Worm (Caenorhabditis elegans) whole organism, young adult: Measurements from ENCODE around the gene mdt-1.2.

Source experiments
- B0336.3 ChIP-seq: fragments of 200-800 bp; sonication (Bioruptor generic); IDR thresholded peaks from 2 replicates; pipeline ENCODE4 v1.3.6; 2022; ENCODE audit warnings: missing genetic modification characterization, missing compliant biosample characterization
- D2030.7 ChIP-seq: fragments of 200-800 bp; sonication (Bioruptor generic); IDR thresholded peaks from 2 replicates; pipeline ENCODE4 v1.3.6; 2022; ENCODE audit warnings: missing genetic modification reagents, missing genetic modification characterization, missing compliant biosample characterization
- F37B4.10 ChIP-seq: fragments of 200-800 bp; sonication (Bioruptor generic); IDR thresholded peaks from 2 replicates; pipeline ENCODE4 v1.3.6; 2022; ENCODE audit warnings: missing genetic modification characterization, missing compliant biosample characterization
- K11D2.4 ChIP-seq: fragments of 200-800 bp; sonication (Bioruptor generic); IDR thresholded peaks from 2 replicates; pipeline ENCODE4 v1.3.6; 2022; ENCODE audit warnings: missing genetic modification reagents, missing genetic modification characterization, missing compliant biosample characterization
- Y56A3A.18 ChIP-seq: fragments of 200-800 bp; sonication (Bioruptor generic); IDR thresholded peaks from 2 replicates; pipeline ENCODE4 v1.3.6; 2022; ENCODE audit warnings: missing genetic modification reagents, missing genetic modification characterization, missing compliant biosample characterization
- Y95B8A.8 ChIP-seq: fragments of 200-800 bp; sonication (Bioruptor generic); IDR thresholded peaks from 2 replicates; pipeline ENCODE4 v1.3.6; 2022; ENCODE audit warnings: missing genetic modification reagents, missing genetic modification characterization, missing compliant biosample characterization
- akir-1 ChIP-seq: fragments of 200-800 bp; sonication (Bioruptor generic); optimal IDR thresholded peaks from 2 replicates; lab custom pipeline; 2018; ENCODE audit warnings: mild to moderate bottlenecking, missing genetic modification characterization, moderate library complexity, missing compliant biosample characterization
- ama-1 ChIP-seq, 3 experiments: fragments of 150-350 bp in 1 of 3; sonication (generic microtip) in 2 of 3; optimal IDR thresholded peaks; 2 replicates each; lab custom pipeline; 2014 to 2018; ENCODE audit warnings: missing biosample characterization in 2 of 3, missing genetic modification characterization in 2 of 3, missing genetic modification reagents in 2 of 3
- aptf-3 ChIP-seq: fragments of 200-800 bp; sonication (Bioruptor generic); IDR thresholded peaks from 2 replicates; pipeline ENCODE4 v1.3.6; 2022; ENCODE audit warnings: missing genetic modification characterization, missing compliant biosample characterization
- cebp-1 ChIP-seq, 2 experiments: fragments of 200-800 bp in 1 of 2; sonication (Bioruptor generic) in 1 of 2; sonication (generic microtip) in 1 of 2; IDR thresholded peaks in 1 of 2; optimal IDR thresholded peaks in 1 of 2; 2 replicates each; pipeline versions ENCODE4 v1.3.6 to Lab custom; 2017 to 2022; ENCODE audit warnings: missing compliant biosample characterization in 2 of 2, missing genetic modification characterization in 2 of 2, mild to moderate bottlenecking in 1 of 2, missing genetic modification reagents in 1 of 2, moderate library complexity in 1 of 2
- dox-1 ChIP-seq: fragments of 200-800 bp; sonication (Bioruptor generic); IDR thresholded peaks from 2 replicates; pipeline ENCODE4 v1.3.6; 2022; ENCODE audit warnings: missing genetic modification reagents, missing genetic modification characterization, missing compliant biosample characterization
- egrh-3 ChIP-seq: fragments of 200-800 bp; sonication (Bioruptor generic); IDR thresholded peaks from 2 replicates; pipeline ENCODE4 v1.3.6; 2022; ENCODE audit warnings: missing genetic modification reagents, missing genetic modification characterization, missing compliant biosample characterization
- ets-4 ChIP-seq: fragments of 200-800 bp; sonication (Bioruptor generic); optimal IDR thresholded peaks from 2 replicates; lab custom pipeline; 2018; ENCODE audit warnings: mild to moderate bottlenecking, missing genetic modification characterization, missing compliant biosample characterization
- gei-17 ChIP-seq: fragments of 200-800 bp; sonication (Bioruptor generic); optimal IDR thresholded peaks from 2 replicates; lab custom pipeline; 2018; ENCODE audit warnings: mild to moderate bottlenecking, missing genetic modification characterization, missing compliant biosample characterization
- hrde-1 ChIP-seq: sonication (generic microtip); optimal IDR thresholded peaks from 2 replicates; lab custom pipeline; 2016; ENCODE audit warnings: missing genetic modification characterization, mild to moderate bottlenecking, missing compliant biosample characterization, moderate library complexity, missing genotype, missing genetic modification reagents, borderline replicate concordance
- let-526 ChIP-seq: fragments of 200-800 bp; sonication (Bioruptor generic); IDR thresholded peaks from 2 replicates; pipeline ENCODE4 v1.3.6; 2022; ENCODE audit warnings: missing genetic modification reagents, missing genetic modification characterization, missing compliant biosample characterization
- let-607 ChIP-seq, 2 experiments: fragments of 200-800 bp in 1 of 2; sonication (Bioruptor generic) in 1 of 2; sonication (generic microtip) in 1 of 2; optimal IDR thresholded peaks; 2 replicates each; lab custom pipeline; 2016 to 2018; ENCODE audit warnings: mild to moderate bottlenecking in 2 of 2, missing compliant biosample characterization in 2 of 2, missing genetic modification characterization in 2 of 2, moderate library complexity in 2 of 2, missing genotype in 1 of 2
- lin-40 ChIP-seq: sonication (generic microtip); optimal IDR thresholded peaks from 2 replicates; lab custom pipeline; 2016; ENCODE audit warnings: missing genetic modification characterization, mild to moderate bottlenecking, missing compliant biosample characterization, missing genotype, missing genetic modification reagents
- lin-54 ChIP-seq: fragments of 200-800 bp; sonication (Bioruptor generic); optimal IDR thresholded peaks from 2 replicates; lab custom pipeline; 2018; ENCODE audit warnings: mild to moderate bottlenecking, missing genetic modification characterization, missing compliant biosample characterization
- madf-10 ChIP-seq: sonication (generic microtip); optimal IDR thresholded peaks from 2 replicates; lab custom pipeline; 2016; ENCODE audit warnings: mild to moderate bottlenecking, missing genetic modification characterization, missing compliant biosample characterization
- madf-6 ChIP-seq: fragments of 200-800 bp; sonication (Bioruptor generic); IDR thresholded peaks from 2 replicates; pipeline ENCODE4 v1.3.6; 2022; ENCODE audit warnings: missing genetic modification reagents, missing genetic modification characterization, missing compliant biosample characterization
- madf-8 ChIP-seq: fragments of 200-800 bp; sonication (Bioruptor generic); conservative IDR thresholded peaks from 2 replicates; pipeline ENCODE4 v1.3.6; 2022; ENCODE audit warnings: missing genetic modification reagents, missing genetic modification characterization, missing compliant biosample characterization
- nhr-80 ChIP-seq: sonication (generic microtip); optimal IDR thresholded peaks from 2 replicates; lab custom pipeline; 2016; ENCODE audit warnings: missing genetic modification characterization, missing compliant biosample characterization
- nhr-90 ChIP-seq: sonication (generic microtip); optimal IDR thresholded peaks from 2 replicates; lab custom pipeline; 2016; ENCODE audit warnings: missing genotype, mild to moderate bottlenecking, missing genetic modification characterization, missing compliant biosample characterization
- rpc-1 ChIP-seq, 2 experiments: fragments of 150-350 bp in 1 of 2; sonication (generic microtip) in 1 of 2; optimal IDR thresholded peaks; 2 replicates each; lab custom pipeline; 2014 to 2018; ENCODE audit warnings: missing biosample characterization in 1 of 2, missing genetic modification characterization in 1 of 2, missing genetic modification reagents in 1 of 2, missing genotype in 1 of 2
- sptf-2 ChIP-seq: fragments of 200-800 bp; sonication (Bioruptor generic); optimal IDR thresholded peaks from 2 replicates; lab custom pipeline; 2018; ENCODE audit warnings: mild to moderate bottlenecking, missing genetic modification characterization, missing compliant biosample characterization
- ztf-26 ChIP-seq: sonication (generic microtip); optimal IDR thresholded peaks from 2 replicates; lab custom pipeline; 2017; ENCODE audit warnings: missing genetic modification characterization, missing compliant biosample characterization
- ztf-3 ChIP-seq: fragments of 200-800 bp; sonication (Bioruptor generic); optimal IDR thresholded peaks from 2 replicates; lab custom pipeline; 2018; ENCODE audit warnings: mild to moderate bottlenecking, missing genetic modification characterization, missing compliant biosample characterization
- ztf-6 ChIP-seq: fragments of 200-800 bp; sonication (Bioruptor generic); IDR thresholded peaks from 2 replicates; pipeline ENCODE4 v1.3.6; 2022; ENCODE audit warnings: missing genetic modification reagents, missing genetic modification characterization, missing compliant biosample characterization

Gene mdt-1.2

DNA sequence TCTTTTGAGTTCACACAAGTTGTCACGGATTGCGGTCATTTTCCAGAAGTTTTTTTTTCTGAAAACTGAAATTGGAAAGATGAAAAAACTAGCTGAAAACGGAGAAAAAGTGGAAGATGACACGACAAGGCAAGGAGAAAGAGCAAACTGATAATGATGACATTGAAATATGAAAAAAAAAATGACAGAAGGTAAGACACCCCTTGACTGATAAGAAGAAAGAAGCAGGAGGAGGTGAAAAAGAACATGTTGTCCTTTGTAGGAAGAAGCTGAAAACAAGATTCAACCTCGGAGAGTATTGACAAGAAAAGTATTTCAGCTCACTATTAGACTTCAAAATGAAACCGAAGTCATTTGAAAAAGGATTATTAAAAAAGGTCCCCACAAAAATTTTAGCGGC is 43.8 kb downstream of the mdt-1.2 start, which contains the start of gene B0302.5:
B0302.5 (minus strand) TSS at position 58 of the 400 bp plus-strand sequence.
- TF ChIP-seq ztf-6 (GFP tag; lab: Robert Waterston, UW): no peak
- no peak for TF ChIP-seq aptf-3 (GFP tag; lab: Robert Waterston, UW)
- peak; percentile 84 for TF ChIP-seq nhr-80 (tag; lab: Kevin White, UChicago)
- TF ChIP-seq let-607 (tag; optimal IDR thresholded peaks at IDR 0.05; lab: Kevin White, UChicago): peak in 1 of 2 experiments; percentile 26
- TF ChIP-seq rpc-1 (optimal IDR thresholded peaks at IDR 0.05; lab: Kevin White, UChicago): no peak
- TF ChIP-seq rpc-1 (tag; optimal IDR thresholded peaks at IDR 0.05; lab: Kevin White, UChicago): no peak

- no peak for TF ChIP-seq akir-1
- no peak for TF ChIP-seq B0336.3
- TF ChIP-seq F37B4.10 (GFP tag; lab: Robert Waterston, UW): no peak
- no peak for TF ChIP-seq ztf-6 (GFP tag; lab: Robert Waterston, UW)
- TF ChIP-seq ama-1 (optimal IDR thresholded peaks at IDR 0.05; lab: Kevin White, UChicago): no peak
- no peak for TF ChIP-seq ama-1 (GFP tag; optimal IDR thresholded peaks at IDR 0.05; lab: Kevin White, UChicago)
- no peak for TF ChIP-seq hrde-1 (tag; lab: Kevin White, UChicago)
- TF ChIP-seq let-526 (GFP tag; lab: Robert Waterston, UW): no peak
- 0 out of 2 replicates have a peak, but pooled peaks have one; percentile 25 for TF ChIP-seq egrh-3 (GFP tag; lab: Robert Waterston, UW)
- TF ChIP-seq madf-6: no peak
- no peak for TF ChIP-seq madf-10 (tag; lab: Kevin White, UChicago)
- no peak for TF ChIP-seq Y95B8A.8 (GFP tag; lab: Robert Waterston, UW)
- TF ChIP-seq K11D2.4 (GFP tag; lab: Robert Waterston, UW): 0 out of 2 replicates have a peak, but pooled peaks have one; percentile 30
- TF ChIP-seq nhr-90 (tag; lab: Kevin White, UChicago): peak; percentile 26
- no peak for TF ChIP-seq sptf-2 (GFP tag; lab: Kevin White, UChicago)
- TF ChIP-seq D2030.7: no peak
- 0 out of 2 replicates have a peak, but pooled peaks have one; percentile 26 for TF ChIP-seq Y56A3A.18
- TF ChIP-seq gei-17 (GFP tag; lab: Kevin White, UChicago): no peak
- TF ChIP-seq let-607 (tag; optimal IDR thresholded peaks at IDR 0.05; lab: Kevin White, UChicago): peak; percentile 94 to 97
- TF ChIP-seq cebp-1 (GFP tag; IDR thresholded peaks at IDR 0.05; lab: Robert Waterston, UW): 0 out of 2 replicates have a peak, but pooled peaks have one; percentile 14
- TF ChIP-seq cebp-1 (tag; optimal IDR thresholded peaks at IDR 0.05; lab: Kevin White, UChicago): no peak
- TF ChIP-seq ets-4 (GFP tag; lab: Kevin White, UChicago): peak; percentile 31
- peak; percentile 97 for TF ChIP-seq nhr-80 (tag; lab: Kevin White, UChicago)
- peak; percentile 84 for TF ChIP-seq dox-1 (GFP tag; lab: Robert Waterston, UW)
These were observed 46.5 kb downstream of the mdt-1.2 start for ce11 chrX:17197824-17198223.

DNA sequence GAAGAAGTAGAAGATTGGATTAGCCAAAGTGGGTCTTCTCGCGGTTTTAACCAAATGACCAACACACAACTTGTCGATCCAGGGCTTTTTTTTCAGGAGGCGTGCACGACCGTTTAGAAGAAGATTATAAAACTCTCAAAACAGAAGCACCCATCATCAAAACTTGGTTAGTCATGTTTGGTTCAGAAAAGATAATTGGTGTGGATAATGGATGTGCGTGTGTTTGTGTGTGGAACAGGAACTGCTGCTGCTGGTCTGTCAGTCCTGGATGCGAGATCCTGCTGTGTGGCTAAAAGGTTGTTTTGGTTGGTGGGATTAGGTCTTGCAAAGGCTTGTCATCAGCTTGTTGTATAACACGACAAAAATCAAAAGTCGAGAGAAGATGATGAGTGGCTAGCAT is 52.1 kb downstream of the mdt-1.2 start:
- TF ChIP-seq cebp-1 (GFP tag; IDR thresholded peaks at IDR 0.05; lab: Robert Waterston, UW) (no peak), cebp-1 (tag; optimal IDR thresholded peaks at IDR 0.05; lab: Kevin White, UChicago) (no peak), ztf-3 (GFP tag; lab: Kevin White, UChicago) (no peak), lin-40 (tag; lab: Kevin White, UChicago) (no peak), ztf-26 (tag; lab: Kevin White, UChicago) (no peak), madf-8 (GFP tag; lab: Robert Waterston, UW) (no peak), ets-4 (GFP tag; lab: Kevin White, UChicago) (no peak), lin-54 (no peak)
